Worm (Caenorhabditis elegans) whole organism, early embryonic: ENCODE results near the gene F20E11.17.

Source experiments
- B0310.2 ChIP-seq: sonication (generic microtip); optimal IDR thresholded peaks from 2 replicates; lab custom pipeline; 2016; ENCODE audit warnings: mild to moderate bottlenecking, missing genetic modification characterization, missing compliant biosample characterization
- aly-1 ChIP-seq: sonication (generic microtip); optimal IDR thresholded peaks from 2 replicates; lab custom pipeline; 2016; ENCODE audit warnings: missing genetic modification characterization, missing compliant biosample characterization
- ama-1 ChIP-seq: fragments of 150-350 bp; optimal IDR thresholded peaks from 2 replicates; lab custom pipeline; 2014
- ceh-36 ChIP-seq: sonication (generic microtip); optimal IDR thresholded peaks from 2 replicates; lab custom pipeline; 2016; ENCODE audit warnings: missing genetic modification characterization, inconsistent platforms, missing compliant biosample characterization
- ets-7 ChIP-seq: sonication (generic microtip); optimal IDR thresholded peaks from 2 replicates; lab custom pipeline; 2016; ENCODE audit warnings: missing genotype, missing genetic modification characterization, missing compliant biosample characterization
- flt-1 ChIP-seq: fragments of 200-800 bp; sonication (Bioruptor generic); IDR thresholded peaks from 2 replicates; pipeline ENCODE4 v1.3.6; 2022; ENCODE audit warnings: missing genetic modification characterization, missing compliant biosample characterization
- hmbx-1 ChIP-seq: sonication (generic microtip); optimal IDR thresholded peaks from 2 replicates; lab custom pipeline; 2016; ENCODE audit warnings: mild to moderate bottlenecking, missing genetic modification characterization, missing compliant biosample characterization
- hmg-4 ChIP-seq: fragments of 200-800 bp; sonication (Bioruptor generic); optimal IDR thresholded peaks from 2 replicates; lab custom pipeline; 2018; ENCODE audit warnings: mild to moderate bottlenecking, missing genetic modification characterization, missing compliant biosample characterization
- hnd-1 ChIP-seq: sonication (generic microtip); optimal IDR thresholded peaks from 2 replicates; lab custom pipeline; 2016; ENCODE audit warnings: missing genetic modification characterization, missing compliant biosample characterization
- pes-1 ChIP-seq: fragments of 200-800 bp; sonication (Bioruptor generic); IDR thresholded peaks from 2 replicates; pipeline ENCODE4 v1.3.6; 2022; ENCODE audit warnings: missing genetic modification reagents, missing genetic modification characterization, missing compliant biosample characterization
- scrt-1 ChIP-seq: fragments of 200-800 bp; sonication (Bioruptor generic); IDR thresholded peaks from 2 replicates; pipeline ENCODE4 v1.3.6; 2022; ENCODE audit warnings: missing genetic modification characterization, missing compliant biosample characterization
- sea-1 ChIP-seq: fragments of 200-800 bp; sonication (Bioruptor generic); conservative IDR thresholded peaks from 2 replicates; pipeline ENCODE4 v1.3.6; 2022; ENCODE audit warnings: missing genetic modification characterization, missing compliant biosample characterization
- tbx-37 ChIP-seq: fragments of 200-800 bp; sonication (Bioruptor generic); conservative IDR thresholded peaks from 2 replicates; pipeline ENCODE4 v1.3.6; 2022; ENCODE audit warnings: missing genetic modification reagents, missing genetic modification characterization, missing compliant biosample characterization
- tra-4 ChIP-seq: sonication (generic microtip); optimal IDR thresholded peaks from 2 replicates; lab custom pipeline; 2017; ENCODE audit warnings: missing genetic modification characterization, missing compliant biosample characterization

ce11 chrV:17430066-17430465 lies 39.0 kb downstream of the F20E11.17 start, which contains the start of gene T27C5.10:
- no peak for TF ChIP-seq hnd-1 (tag; lab: Kevin White, UChicago)
- TF ChIP-seq sea-1 (GFP tag; lab: Robert Waterston, UW), result no peak
- no peak for TF ChIP-seq ama-1 (lab: Kevin White, UChicago)
- TF ChIP-seq hmbx-1 (tag; lab: Kevin White, UChicago), result no peak
- no peak for TF ChIP-seq aly-1 (tag; lab: Kevin White, UChicago)
- no peak for TF ChIP-seq flt-1 (GFP tag; lab: Robert Waterston, UW)
- no peak for TF ChIP-seq pes-1 (GFP tag; lab: Robert Waterston, UW)
- TF ChIP-seq ceh-36 (tag; lab: Kevin White, UChicago), result no peak
- TF ChIP-seq hmg-4, result no peak
- no peak for TF ChIP-seq B0310.2
- TF ChIP-seq tbx-37 (GFP tag; lab: Robert Waterston, UW), result no peak
- no peak for TF ChIP-seq ets-7 (tag; lab: Kevin White, UChicago)
- no peak for TF ChIP-seq scrt-1 (GFP tag; lab: Robert Waterston, UW)
- TF ChIP-seq tra-4 (tag; lab: Kevin White, UChicago), result no peak
